Worm (Caenorhabditis elegans): ENCODE data around the gene ubc-24.

DNA sequence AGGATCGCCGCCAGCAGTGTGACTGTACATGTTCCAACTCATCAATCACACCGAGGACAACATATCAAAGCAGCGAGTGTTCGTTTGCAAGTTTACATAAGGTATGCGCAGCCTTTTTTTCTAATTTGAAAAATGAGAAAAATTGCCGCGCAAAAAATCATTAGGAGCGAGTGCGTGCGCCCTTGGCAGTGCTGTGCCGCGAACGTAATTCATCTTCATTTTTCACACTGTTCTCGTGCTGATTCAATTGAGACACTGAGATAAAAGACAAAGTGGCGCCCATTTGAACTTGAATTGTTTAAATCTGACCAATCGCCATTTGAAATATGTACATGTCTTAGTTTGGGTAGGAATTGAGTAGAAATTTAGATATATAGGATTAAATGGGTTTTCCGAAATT, 4.1 kb downstream of the ubc-24 start:
- TF ChIP-seq fos-1 (tag; optimal IDR thresholded peaks at IDR 0.05), result no peak
- no peak for TF ChIP-seq snpc-1.2 (GFP tag; IDR thresholded peaks at IDR 0.05)
- no peak for TF ChIP-seq nhr-76 (tag; optimal IDR thresholded peaks at IDR 0.05)
- no peak for TF ChIP-seq jun-1 (tag; optimal IDR thresholded peaks at IDR 0.05)
- no peak for TF ChIP-seq aly-2 (tag; optimal IDR thresholded peaks at IDR 0.05)
- no peak for TF ChIP-seq ama-1 (optimal IDR thresholded peaks at IDR 0.05)
- no peak for TF ChIP-seq skn-1 (tag; optimal IDR thresholded peaks at IDR 0.05)
- no peak for TF ChIP-seq vab-7 (GFP tag; IDR thresholded peaks at IDR 0.05)
- no peak for TF ChIP-seq zag-1 (tag; optimal IDR thresholded peaks at IDR 0.05)
- TF ChIP-seq madf-9 (GFP tag; conservative IDR thresholded peaks at IDR 0.05), result no peak
- TF ChIP-seq zip-11 (GFP tag; IDR thresholded peaks at IDR 0.05), result no peak
- no peak for TF ChIP-seq ceh-28 (tag; optimal IDR thresholded peaks at IDR 0.05)
- no peak for TF ChIP-seq ces-1 (GFP tag; optimal IDR thresholded peaks at IDR 0.05)

Measured in whole organism, L4 larva.